Worm (Caenorhabditis elegans) whole organism, young adult: ENCODE results near the gene nhr-145.

ENCODE experiments used
- atf-7 ChIP-seq: sonication (generic microtip); optimal IDR thresholded peaks from 2 replicates; lab custom pipeline; 2017; ENCODE audit warnings: mild to moderate bottlenecking, missing genetic modification characterization, missing compliant biosample characterization
- lsl-1 ChIP-seq: fragments of 200-800 bp; sonication (Bioruptor generic); optimal IDR thresholded peaks from 2 replicates; lab custom pipeline; 2018; ENCODE audit warnings: mild to moderate bottlenecking, missing genetic modification characterization, moderate library complexity, missing compliant biosample characterization

DNA sequence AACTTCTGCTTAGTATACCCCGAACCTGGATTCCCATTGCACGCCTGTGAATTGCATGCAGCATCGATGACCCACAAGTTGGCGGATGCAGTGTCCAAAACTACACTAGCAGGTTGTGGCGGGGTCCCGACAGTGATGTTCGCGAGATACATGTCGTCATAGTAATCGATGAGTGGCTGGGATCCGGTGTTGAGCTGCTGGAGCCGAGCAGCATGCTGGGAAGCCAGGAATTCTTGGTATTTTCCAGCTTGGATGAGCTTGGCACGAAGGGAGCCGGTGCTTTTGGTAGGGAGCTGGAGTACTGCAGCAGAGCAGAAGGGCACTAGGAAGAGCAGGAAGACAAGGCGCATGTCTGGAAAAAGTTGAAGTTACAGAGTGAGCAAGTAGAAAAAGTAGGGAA, 45.3 kb upstream of the nhr-145 start, which contains the start of gene asp-16:
- TF ChIP-seq lsl-1 (no peak), atf-7 (no peak)
